Worm (Caenorhabditis elegans) whole organism, young adult: ENCODE measurements around the gene lgc-57.
A peak's percentile ranks its signal among the peaks of the same experiment; 100 is the strongest.

ENCODE experiments used
- B0336.3 ChIP-seq: fragments of 200-800 bp; sonication (Bioruptor generic); IDR thresholded peaks from 2 replicates; pipeline ENCODE4 v1.3.6; 2022; ENCODE audit warnings: missing genetic modification characterization, missing compliant biosample characterization
- C06A6.2 ChIP-seq: fragments of 200-800 bp; sonication (Bioruptor generic); conservative IDR thresholded peaks from 2 replicates; pipeline ENCODE4 v1.3.6; 2022; ENCODE audit warnings: missing genetic modification characterization, missing compliant biosample characterization
- C17E4.6 ChIP-seq: fragments of 200-800 bp; sonication (Bioruptor generic); IDR thresholded peaks from 2 replicates; pipeline ENCODE4 v1.3.6; 2022; ENCODE audit warnings: missing genetic modification reagents, missing genetic modification characterization, missing compliant biosample characterization
- D2030.7 ChIP-seq: fragments of 200-800 bp; sonication (Bioruptor generic); IDR thresholded peaks from 2 replicates; pipeline ENCODE4 v1.3.6; 2022; ENCODE audit warnings: missing genetic modification reagents, missing genetic modification characterization, missing compliant biosample characterization
- F37B4.10 ChIP-seq: fragments of 200-800 bp; sonication (Bioruptor generic); IDR thresholded peaks from 2 replicates; pipeline ENCODE4 v1.3.6; 2022; ENCODE audit warnings: missing genetic modification characterization, missing compliant biosample characterization
- F39B2.1 ChIP-seq: fragments of 200-800 bp; sonication (Bioruptor generic); IDR thresholded peaks from 2 replicates; pipeline ENCODE4 v1.3.6; 2022; ENCODE audit warnings: missing genetic modification reagents, missing genetic modification characterization, missing compliant biosample characterization
- F57A8.1 ChIP-seq: fragments of 200-800 bp; sonication (Bioruptor generic); optimal IDR thresholded peaks from 2 replicates; lab custom pipeline; 2018; ENCODE audit warnings: mild to moderate bottlenecking, missing genetic modification characterization, moderate library complexity, missing compliant biosample characterization
- K12H6.12 ChIP-seq: fragments of 200-800 bp; sonication (Bioruptor generic); optimal IDR thresholded peaks from 2 replicates; lab custom pipeline; 2018; ENCODE audit warnings: mild to moderate bottlenecking, missing genetic modification characterization, missing compliant biosample characterization
- Y53F4B.3 ChIP-seq: fragments of 200-800 bp; sonication (Bioruptor generic); IDR thresholded peaks from 2 replicates; pipeline ENCODE4 v1.3.6; 2022; ENCODE audit warnings: missing genetic modification reagents, missing genetic modification characterization, missing compliant biosample characterization
- Y67H2A.10 ChIP-seq: fragments of 200-800 bp; sonication (Bioruptor generic); conservative IDR thresholded peaks from 2 replicates; pipeline ENCODE4 v1.3.6; 2022; ENCODE audit warnings: missing genetic modification reagents, missing genetic modification characterization, missing compliant biosample characterization
- Y95B8A.8 ChIP-seq: fragments of 200-800 bp; sonication (Bioruptor generic); IDR thresholded peaks from 2 replicates; pipeline ENCODE4 v1.3.6; 2022; ENCODE audit warnings: missing genetic modification reagents, missing genetic modification characterization, missing compliant biosample characterization
- akir-1 ChIP-seq: fragments of 200-800 bp; sonication (Bioruptor generic); optimal IDR thresholded peaks from 2 replicates; lab custom pipeline; 2018; ENCODE audit warnings: mild to moderate bottlenecking, missing genetic modification characterization, moderate library complexity, missing compliant biosample characterization
- ama-1 ChIP-seq, 3 experiments: fragments of 150-350 bp in 1 of 3; sonication (generic microtip) in 2 of 3; optimal IDR thresholded peaks; 2 replicates each; lab custom pipeline; 2014 to 2018; ENCODE audit warnings: missing biosample characterization in 2 of 3, missing genetic modification characterization in 2 of 3, missing genetic modification reagents in 2 of 3
- attf-3 ChIP-seq: fragments of 200-800 bp; sonication (Bioruptor generic); conservative IDR thresholded peaks from 2 replicates; pipeline ENCODE4 v1.3.6; 2022; ENCODE audit warnings: missing genetic modification reagents, missing genetic modification characterization, missing compliant biosample characterization
- attf-5 ChIP-seq: fragments of 200-800 bp; sonication (Bioruptor generic); optimal IDR thresholded peaks from 2 replicates; lab custom pipeline; 2018; ENCODE audit warnings: mild to moderate bottlenecking, missing genetic modification characterization, missing compliant biosample characterization
- bed-1 ChIP-seq: fragments of 200-800 bp; sonication (Bioruptor generic); IDR thresholded peaks from 2 replicates; pipeline ENCODE4 v1.3.6; 2022; ENCODE audit warnings: missing genetic modification reagents, missing genetic modification characterization, missing compliant biosample characterization
- ceh-58 ChIP-seq: fragments of 200-800 bp; sonication (Bioruptor generic); IDR thresholded peaks from 2 replicates; pipeline ENCODE4 v1.3.6; 2022; ENCODE audit warnings: missing genetic modification characterization, missing compliant biosample characterization
- ceh-79 ChIP-seq: sonication (generic microtip); optimal IDR thresholded peaks from 2 replicates; lab custom pipeline; 2017; ENCODE audit warnings: mild to moderate bottlenecking, missing genetic modification characterization, missing compliant biosample characterization
- ceh-91 ChIP-seq: fragments of 200-800 bp; sonication (Bioruptor generic); IDR thresholded peaks from 2 replicates; pipeline ENCODE4 v1.3.6; 2022; ENCODE audit warnings: missing genetic modification reagents, missing genetic modification characterization, missing compliant biosample characterization
- die-1 ChIP-seq: sonication (generic microtip); optimal IDR thresholded peaks from 2 replicates; lab custom pipeline; 2016; ENCODE audit warnings: missing genotype, mild to moderate bottlenecking, missing genetic modification characterization, missing compliant biosample characterization
- dox-1 ChIP-seq: fragments of 200-800 bp; sonication (Bioruptor generic); IDR thresholded peaks from 2 replicates; pipeline ENCODE4 v1.3.6; 2022; ENCODE audit warnings: missing genetic modification reagents, missing genetic modification characterization, missing compliant biosample characterization
- efl-1 ChIP-seq: fragments of 150-350 bp; optimal IDR thresholded peaks from 2 replicates; lab custom pipeline; 2014; ENCODE audit warnings: missing biosample characterization, missing genetic modification reagents, missing genetic modification characterization
- egl-18 ChIP-seq: fragments of 200-800 bp; sonication (Bioruptor generic); IDR thresholded peaks from 2 replicates; pipeline ENCODE4 v1.3.6; 2022; ENCODE audit warnings: missing genetic modification reagents, missing genetic modification characterization, missing compliant biosample characterization
- egrh-3 ChIP-seq: fragments of 200-800 bp; sonication (Bioruptor generic); IDR thresholded peaks from 2 replicates; pipeline ENCODE4 v1.3.6; 2022; ENCODE audit warnings: missing genetic modification reagents, missing genetic modification characterization, missing compliant biosample characterization
- ets-4 ChIP-seq: fragments of 200-800 bp; sonication (Bioruptor generic); optimal IDR thresholded peaks from 2 replicates; lab custom pipeline; 2018; ENCODE audit warnings: mild to moderate bottlenecking, missing genetic modification characterization, missing compliant biosample characterization
- fkh-3 ChIP-seq: sonication (generic microtip); optimal IDR thresholded peaks from 2 replicates; lab custom pipeline; 2016; ENCODE audit warnings: mild to moderate bottlenecking, missing genetic modification characterization, missing compliant biosample characterization
- hlh-12 ChIP-seq: sonication (generic microtip); optimal IDR thresholded peaks from 2 replicates; lab custom pipeline; 2016; ENCODE audit warnings: missing genetic modification characterization, missing compliant biosample characterization
- hlh-26 ChIP-seq: fragments of 200-800 bp; sonication (Bioruptor generic); conservative IDR thresholded peaks from 2 replicates; pipeline ENCODE4 v1.3.6; 2022; ENCODE audit warnings: missing genetic modification reagents, missing genetic modification characterization, missing compliant biosample characterization
- lag-1 ChIP-seq: fragments of 200-800 bp; sonication (Bioruptor generic); IDR thresholded peaks from 2 replicates; pipeline ENCODE4 v1.3.6; 2022; ENCODE audit warnings: missing genetic modification reagents, missing genetic modification characterization, missing compliant biosample characterization
- let-607 ChIP-seq, 2 experiments: fragments of 200-800 bp in 1 of 2; sonication (Bioruptor generic) in 1 of 2; sonication (generic microtip) in 1 of 2; optimal IDR thresholded peaks; 2 replicates each; lab custom pipeline; 2016 to 2018; ENCODE audit warnings: mild to moderate bottlenecking in 2 of 2, missing compliant biosample characterization in 2 of 2, missing genetic modification characterization in 2 of 2, moderate library complexity in 2 of 2, missing genotype in 1 of 2
- lir-1 ChIP-seq: fragments of 200-800 bp; sonication (Bioruptor generic); conservative IDR thresholded peaks from 2 replicates; pipeline ENCODE4 v1.3.6; 2022; ENCODE audit warnings: missing genetic modification reagents, missing genetic modification characterization, missing compliant biosample characterization
- lsl-1 ChIP-seq: fragments of 200-800 bp; sonication (Bioruptor generic); optimal IDR thresholded peaks from 2 replicates; lab custom pipeline; 2018; ENCODE audit warnings: mild to moderate bottlenecking, missing genetic modification characterization, moderate library complexity, missing compliant biosample characterization
- lsy-27 ChIP-seq: sonication (generic microtip); optimal IDR thresholded peaks from 2 replicates; lab custom pipeline; 2017; ENCODE audit warnings: missing genetic modification characterization, mild to moderate bottlenecking, missing compliant biosample characterization, antibody characterized with exemption, missing genotype, borderline replicate concordance; ENCODE audit not compliant: insufficient read depth
- madf-3 ChIP-seq: fragments of 200-800 bp; sonication (Bioruptor generic); IDR thresholded peaks from 2 replicates; pipeline ENCODE4 v1.3.6; 2022; ENCODE audit warnings: missing genetic modification reagents, missing genetic modification characterization, missing compliant biosample characterization
- nfya-2 ChIP-seq: fragments of 200-800 bp; sonication (Bioruptor generic); IDR thresholded peaks from 2 replicates; pipeline ENCODE4 v1.3.6; 2022; ENCODE audit warnings: missing genetic modification reagents, missing genetic modification characterization, missing compliant biosample characterization
- pbrm-1 ChIP-seq: fragments of 200-800 bp; sonication (Bioruptor generic); IDR thresholded peaks from 2 replicates; pipeline ENCODE4 v1.3.6; 2022; ENCODE audit warnings: missing genetic modification reagents, missing genetic modification characterization, missing compliant biosample characterization
- rec-8 ChIP-seq, 2 experiments: sonication (generic microtip); optimal IDR thresholded peaks; 2 replicates each; lab custom pipeline; 2016; ENCODE audit warnings: mild to moderate bottlenecking in 2 of 2, missing genetic modification characterization in 2 of 2, missing genetic modification reagents in 2 of 2, missing genotype in 2 of 2, missing biosample characterization in 1 of 2, missing compliant biosample characterization in 1 of 2, moderate library complexity in 1 of 2
- rpc-1 ChIP-seq, 2 experiments: fragments of 150-350 bp in 1 of 2; sonication (generic microtip) in 1 of 2; optimal IDR thresholded peaks; 2 replicates each; lab custom pipeline; 2014 to 2018; ENCODE audit warnings: missing biosample characterization in 1 of 2, missing genetic modification characterization in 1 of 2, missing genetic modification reagents in 1 of 2, missing genotype in 1 of 2
- snpc-1.3 ChIP-seq: sonication (generic microtip); optimal IDR thresholded peaks from 2 replicates; lab custom pipeline; 2017; ENCODE audit warnings: missing genetic modification characterization, mild to moderate bottlenecking, missing compliant biosample characterization, antibody characterized with exemption, moderate library complexity, missing genotype, missing genetic modification reagents; ENCODE audit not compliant: insufficient read depth
- snpc-3.4 ChIP-seq: sonication (generic microtip); optimal IDR thresholded peaks from 2 replicates; lab custom pipeline; 2017; ENCODE audit warnings: missing genetic modification characterization, mild to moderate bottlenecking, missing compliant biosample characterization, antibody characterized with exemption, moderate library complexity, missing genotype, missing genetic modification reagents
- sptf-2 ChIP-seq: fragments of 200-800 bp; sonication (Bioruptor generic); optimal IDR thresholded peaks from 2 replicates; lab custom pipeline; 2018; ENCODE audit warnings: mild to moderate bottlenecking, missing genetic modification characterization, missing compliant biosample characterization
- tlf-1 ChIP-seq: fragments of 200-800 bp; sonication (Bioruptor generic); optimal IDR thresholded peaks from 2 replicates; lab custom pipeline; 2018; ENCODE audit warnings: mild to moderate bottlenecking, missing genetic modification characterization, missing compliant biosample characterization
- unc-130 ChIP-seq: sonication (generic microtip); optimal IDR thresholded peaks from 2 replicates; lab custom pipeline; 2016; ENCODE audit warnings: missing genetic modification reagents, missing genetic modification characterization, missing compliant biosample characterization
- unc-62 ChIP-seq: fragments of 150-350 bp; optimal IDR thresholded peaks from 2 replicates; lab custom pipeline; 2014; ENCODE audit warnings: missing biosample characterization, missing genetic modification reagents, missing genetic modification characterization
- zfh-2 ChIP-seq: fragments of 200-800 bp; sonication (Bioruptor generic); conservative IDR thresholded peaks from 2 replicates; pipeline ENCODE4 v1.3.6; 2022; ENCODE audit warnings: missing genetic modification reagents, missing genetic modification characterization, missing compliant biosample characterization
- ztf-22 ChIP-seq: fragments of 200-800 bp; sonication (Bioruptor generic); optimal IDR thresholded peaks from 2 replicates; lab custom pipeline; 2018; ENCODE audit warnings: mild to moderate bottlenecking, missing genetic modification characterization, moderate library complexity, missing compliant biosample characterization
- ztf-6 ChIP-seq: fragments of 200-800 bp; sonication (Bioruptor generic); IDR thresholded peaks from 2 replicates; pipeline ENCODE4 v1.3.6; 2022; ENCODE audit warnings: missing genetic modification reagents, missing genetic modification characterization, missing compliant biosample characterization

The lgc-57 gene

ce11 chrII:10657632-10658108 is 37.1 kb upstream of the lgc-57 start, which contains the start of gene lact-3 (continued):
- peak; percentile 13 for TF ChIP-seq tlf-1 (GFP tag; lab: Kevin White, UChicago)
- no peak for TF ChIP-seq snpc-1.3 (tag; lab: Kevin White, UChicago)
- no peak for TF ChIP-seq hlh-26 (GFP tag; lab: Robert Waterston, UW)
- no peak for TF ChIP-seq ztf-6
- 0 out of 2 replicates have a peak, but pooled peaks have one; percentile 5 for TF ChIP-seq zfh-2 (GFP tag; lab: Robert Waterston, UW)
- no peak for TF ChIP-seq D2030.7 (GFP tag; lab: Robert Waterston, UW)
- no peak for TF ChIP-seq rpc-1 (optimal IDR thresholded peaks at IDR 0.05; lab: Kevin White, UChicago)
- TF ChIP-seq rpc-1 (tag; optimal IDR thresholded peaks at IDR 0.05; lab: Kevin White, UChicago), result no peak
- no peak for TF ChIP-seq hlh-12 (tag; lab: Kevin White, UChicago)
- no peak for TF ChIP-seq F57A8.1 (GFP tag; lab: Kevin White, UChicago)
- TF ChIP-seq attf-3 (GFP tag; lab: Robert Waterston, UW), result no peak
- TF ChIP-seq pbrm-1, result no peak
- TF ChIP-seq C17E4.6 (GFP tag; lab: Robert Waterston, UW), result no peak
- no peak for TF ChIP-seq C06A6.2 (GFP tag; lab: Robert Waterston, UW)
- no peak for TF ChIP-seq lir-1 (GFP tag; lab: Robert Waterston, UW)
- 0 out of 2 replicates have a peak, but pooled peaks have one; percentile 41 for TF ChIP-seq Y95B8A.8 (GFP tag; lab: Robert Waterston, UW)
- TF ChIP-seq ets-4, result no peak
- TF ChIP-seq F37B4.10, result no peak
- no peak for TF ChIP-seq egl-18 (GFP tag; lab: Robert Waterston, UW)
- no peak for TF ChIP-seq fkh-3 (tag; lab: Kevin White, UChicago)
- no peak for TF ChIP-seq F39B2.1
- no peak for TF ChIP-seq egrh-3 (GFP tag; lab: Robert Waterston, UW)
- peak; percentile 23 for TF ChIP-seq lsl-1
- TF ChIP-seq madf-3, result peak; percentile 80; the same call in 1 of the 2 replicates
- no peak for TF ChIP-seq ceh-58
- no peak for TF ChIP-seq die-1 (tag; lab: Kevin White, UChicago)
- TF ChIP-seq efl-1, result no peak
- TF ChIP-seq Y53F4B.3, result no peak
- TF ChIP-seq Y67H2A.10 (GFP tag; lab: Robert Waterston, UW), result no peak
- no peak for TF ChIP-seq dox-1
- no peak for TF ChIP-seq bed-1 (GFP tag; lab: Robert Waterston, UW)
- no peak for TF ChIP-seq sptf-2 (GFP tag; lab: Kevin White, UChicago)
- no peak for TF ChIP-seq unc-62 (GFP tag; lab: Kevin White, UChicago)
- TF ChIP-seq K12H6.12, result no peak
- no peak for TF ChIP-seq nfya-2 (GFP tag; lab: Robert Waterston, UW)
- no peak for TF ChIP-seq akir-1
- TF ChIP-seq lsy-27 (tag; lab: Kevin White, UChicago), result no peak
- no peak for TF ChIP-seq attf-5 (GFP tag; lab: Kevin White, UChicago)
- TF ChIP-seq B0336.3 (GFP tag; lab: Robert Waterston, UW), result peak; percentile 90
- no peak for TF ChIP-seq let-607 (tag; optimal IDR thresholded peaks at IDR 0.05; lab: Kevin White, UChicago)
- TF ChIP-seq snpc-3.4, result no peak
- peak; percentile 18 for TF ChIP-seq unc-130 (GFP tag; lab: Kevin White, UChicago)
- no peak for TF ChIP-seq lag-1 (GFP tag; lab: Robert Waterston, UW)
- no peak for TF ChIP-seq ama-1 (optimal IDR thresholded peaks at IDR 0.05; lab: Kevin White, UChicago)
- peak in 1 of 2 experiments; percentile 34 for TF ChIP-seq ama-1 (GFP tag; optimal IDR thresholded peaks at IDR 0.05; lab: Kevin White, UChicago)
- TF ChIP-seq ztf-22 (GFP tag; lab: Kevin White, UChicago), result no peak
- peak; percentile 23 for TF ChIP-seq ceh-79 (tag; lab: Kevin White, UChicago)
- no peak for TF ChIP-seq rec-8 (tag; optimal IDR thresholded peaks at IDR 0.05; lab: Kevin White, UChicago)
- TF ChIP-seq ceh-91 (GFP tag; lab: Robert Waterston, UW), result 0 out of 2 replicates have a peak, but pooled peaks have one; percentile 16
